Worm (Caenorhabditis elegans) whole organism, L4/young adult: ENCODE measurements around the gene ztf-9.

ENCODE experiments used
- W03F9.2 ChIP-seq: fragments of 150-350 bp; optimal IDR thresholded peaks from 2 replicates; lab custom pipeline; 2014; ENCODE audit warnings: missing biosample characterization, missing genetic modification characterization
- dao-5 ChIP-seq: sonication (generic microtip); optimal IDR thresholded peaks from 2 replicates; lab custom pipeline; 2016; ENCODE audit warnings: missing genotype, missing genetic modification characterization, moderate library complexity, missing compliant biosample characterization
- him-1 ChIP-seq: sonication (generic microtip); optimal IDR thresholded peaks from 2 replicates; lab custom pipeline; 2016; ENCODE audit warnings: missing genotype, missing genetic modification reagents, missing genetic modification characterization, missing compliant biosample characterization

- TF ChIP-seq him-1 (tag; lab: Kevin White, UChicago): no peak
- TF ChIP-seq dao-5 (tag; lab: Kevin White, UChicago): no peak
- no peak for TF ChIP-seq W03F9.2
Observed at ce11 chrV:9685559-9685958, 6.4 kb downstream of the ztf-9 start, which contains the start of gene ZK287.4.
